2 worm cellular contexts compared by ENCODE assay signal in the genomic region with DNA sequence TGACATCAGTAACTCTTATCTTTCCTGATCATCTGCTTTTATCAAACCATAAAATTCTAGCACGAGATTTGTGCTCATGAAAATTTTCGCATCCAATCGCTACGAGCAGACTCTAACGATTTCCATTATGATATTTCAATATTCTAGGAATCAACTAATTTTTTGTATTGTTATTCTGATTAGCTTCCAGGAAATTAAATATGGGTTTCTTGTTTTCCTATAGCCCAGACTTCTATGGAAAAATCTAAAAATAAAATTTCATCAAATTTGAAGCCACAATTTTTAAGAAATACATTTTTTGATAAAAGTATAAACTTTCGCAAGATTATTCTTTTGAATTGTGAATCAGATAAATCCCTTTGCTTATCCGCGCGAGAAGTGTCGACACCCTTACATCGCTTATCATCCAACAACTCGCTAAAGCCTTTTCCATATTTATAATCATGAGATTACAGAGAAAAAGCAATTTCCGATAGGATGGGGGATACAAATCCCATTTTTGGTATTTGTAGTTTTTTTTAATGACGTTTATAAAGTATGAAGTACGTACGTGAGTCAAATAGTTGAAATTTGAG.
TF ChIP-seq lines count a peak whose summit lies in the region.

No protein-coding gene starts in this region.

TF ChIP-seq in whole organism, L1 larva, 84 proteins besides CTCF, POLR2A, EP300 and RAD21:
- TF ChIP-seq nhr-47 (tag; optimal IDR thresholded peaks at IDR 0.05; lab: Kevin White, UChicago) (peak; percentile 13), egl-13 (tag; optimal IDR thresholded peaks at IDR 0.05; lab: Kevin White, UChicago) (peak; percentile 41), irx-1 (tag; optimal IDR thresholded peaks at IDR 0.05; lab: Kevin White, UChicago) (no peak), ceh-90 (tag; optimal IDR thresholded peaks at IDR 0.05; lab: Kevin White, UChicago) (no peak), sox-4 (tag; optimal IDR thresholded peaks at IDR 0.05; lab: Kevin White, UChicago) (peak; percentile 67), pax-3 (tag; optimal IDR thresholded peaks at IDR 0.05; lab: Kevin White, UChicago) (peak; percentile 48), fkh-8 (tag; optimal IDR thresholded peaks at IDR 0.05; lab: Kevin White, UChicago) (peak; percentile 70), nhr-76 (tag; optimal IDR thresholded peaks at IDR 0.05; lab: Kevin White, UChicago) (no peak), dsc-1 (tag; optimal IDR thresholded peaks at IDR 0.05; lab: Kevin White, UChicago) (peak; percentile 82), nhr-71 (tag; optimal IDR thresholded peaks at IDR 0.05; lab: Kevin White, UChicago) (peak; percentile 38)
TF ChIP-seq in whole organism, L1 larva: peak in this region for 7.

TF ChIP-seq in whole organism, L4 larva, 104 proteins besides CTCF, POLR2A, EP300 and RAD21:
- TF ChIP-seq ceh-44 (GFP tag; IDR thresholded peaks at IDR 0.05; lab: Robert Waterston, UW) (no peak), aha-1 (tag; lab: Kevin White, UChicago) (peak; percentile 91)
TF ChIP-seq in whole organism, L4 larva: peak in this region for 1.

Comparison
In these comparisons a context has a peak if more than half of its experiments do, and no peak if none do; other contexts are left out.
1. Of the 29 proteins assayed by ChIP-seq in both whole organism, L4 larva and whole organism, L1 larva: peak only in whole organism, L4 larva: aha-1; only in whole organism, L1 larva: none; in both: none; in neither: 28.